Worm (Caenorhabditis elegans) whole organism, early embryonic: ENCODE measurements around the gene cct-6.

Experiments used
- F13C5.2 ChIP-seq: sonication (generic microtip); optimal IDR thresholded peaks from 2 replicates; lab custom pipeline; 2017; ENCODE audit warnings: mild to moderate bottlenecking, missing genetic modification characterization, inconsistent platforms, missing compliant biosample characterization
- aly-1 ChIP-seq: sonication (generic microtip); optimal IDR thresholded peaks from 2 replicates; lab custom pipeline; 2016; ENCODE audit warnings: missing genetic modification characterization, missing compliant biosample characterization
- ama-1 ChIP-seq: fragments of 150-350 bp; optimal IDR thresholded peaks from 2 replicates; lab custom pipeline; 2014
- ceh-13 ChIP-seq: fragments of 200-800 bp; sonication (Bioruptor generic); optimal IDR thresholded peaks from 2 replicates; lab custom pipeline; 2018; ENCODE audit warnings: mild to moderate bottlenecking, missing genetic modification characterization, missing compliant biosample characterization
- scrt-1 ChIP-seq: fragments of 200-800 bp; sonication (Bioruptor generic); IDR thresholded peaks from 2 replicates; pipeline ENCODE4 v1.3.6; 2022; ENCODE audit warnings: missing genetic modification characterization, missing compliant biosample characterization
- tbx-37 ChIP-seq: fragments of 200-800 bp; sonication (Bioruptor generic); conservative IDR thresholded peaks from 2 replicates; pipeline ENCODE4 v1.3.6; 2022; ENCODE audit warnings: missing genetic modification reagents, missing genetic modification characterization, missing compliant biosample characterization

DNA sequence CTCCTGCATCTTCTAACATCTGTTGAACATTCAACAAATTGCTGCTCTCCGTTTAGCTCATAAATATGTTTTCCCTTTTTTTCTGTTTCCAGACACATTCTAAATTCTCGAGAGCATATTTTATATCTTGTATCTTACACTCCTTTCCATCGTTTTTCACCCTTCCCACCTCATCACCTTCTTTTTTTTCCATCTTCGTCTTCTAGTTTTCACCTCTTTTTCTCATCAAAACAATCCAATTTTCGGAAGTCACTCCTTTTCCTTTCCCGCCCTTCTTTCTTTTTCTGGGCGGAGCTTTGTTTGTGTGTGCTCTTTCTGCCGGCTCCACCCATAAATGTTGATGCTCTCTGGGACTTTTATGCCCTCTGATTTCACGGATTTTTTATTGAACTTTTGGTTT, 32.7 kb downstream of the cct-6 start:
- TF ChIP-seq tbx-37 (no peak), F13C5.2 (no peak), aly-1 (tag; lab: Kevin White, UChicago) (no peak), ama-1 (lab: Kevin White, UChicago) (no peak), scrt-1 (GFP tag; lab: Robert Waterston, UW) (no peak), ceh-13 (no peak)
